Fruit fly (Drosophila melanogaster) S2 (cell line): ENCODE measurements around the gene CG14120.

Source experiments
- CG8478 ChIP-seq: fragments of >200 bp; optimal IDR thresholded peaks from 2 replicates; lab custom pipeline; 2018
- CTCF ChIP-seq, 2 experiments: fragments of >200 bp; optimal IDR thresholded peaks; 2 replicates each; lab custom pipeline; 2018

dm6 chr3L:12867956-12868443, 16.8 kb upstream of the CG14120 start:
- TF ChIP-seq CG8478 (lab: Kevin White, UChicago) (no peak), CTCF (optimal IDR thresholded peaks at IDR 0.05; lab: Kevin White, UChicago) (no peak)
